1 fruit fly cellular context compared by ENCODE assay signal in the genomic region with DNA sequence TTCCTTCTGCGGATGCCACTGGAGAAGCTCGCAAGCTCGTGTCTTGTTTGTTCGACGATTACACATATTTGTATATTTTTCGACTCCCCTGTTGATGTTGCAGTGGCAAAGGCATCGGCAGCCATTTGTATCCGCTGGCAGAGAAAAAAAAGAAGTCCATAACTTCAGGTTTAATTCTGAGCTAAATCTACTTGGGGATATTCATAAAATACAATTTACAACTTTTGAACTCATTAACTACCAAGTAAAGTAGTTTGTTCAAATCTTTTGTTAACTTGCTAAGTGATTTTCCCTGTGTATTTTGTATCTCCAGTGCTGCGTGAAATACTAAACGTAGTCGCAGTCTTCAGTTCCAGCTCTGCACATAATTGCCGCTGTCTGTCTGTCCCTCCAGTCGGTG.
TF ChIP-seq lines count a peak whose summit lies in the region.

No protein-coding gene starts in this region.

TF ChIP-seq in whole organism, embryonic, 481 proteins besides CTCF, POLR2A, EP300 and RAD21 (continued from another document and continues in another):
- TF ChIP-seq esg (GFP tag; conservative IDR thresholded peaks at IDR 0.05; lab: Robert Waterston, UW) (0 out of 2 replicates have a peak, but pooled peaks have one; percentile 12), CG1832 (GFP tag; optimal IDR thresholded peaks at IDR 0.05; lab: Kevin White, UChicago) (no peak), Adf1 (GFP tag; IDR thresholded peaks at IDR 0.05; lab: Robert Waterston, UW) (no peak), Fer3 (tag; optimal IDR thresholded peaks at IDR 0.05; lab: Kevin White, UChicago) (no peak), Bdp1 (GFP tag; optimal IDR thresholded peaks at IDR 0.05; lab: Kevin White, UChicago) (no peak), CG13296 (GFP tag; optimal IDR thresholded peaks at IDR 0.05; lab: Kevin White, UChicago) (no peak), odd (GFP tag; optimal IDR thresholded peaks at IDR 0.05; lab: Kevin White, UChicago) (no peak), CG15601 (tag; optimal IDR thresholded peaks at IDR 0.05; lab: Kevin White, UChicago) (peak; percentile 52), CG9437 (GFP tag; optimal IDR thresholded peaks at IDR 0.05; lab: Kevin White, UChicago) (peak; percentile 26), pan (optimal IDR thresholded peaks at IDR 0.05; lab: Kevin White, UChicago) (no peak), pan (GFP tag; optimal IDR thresholded peaks at IDR 0.05 in 1 of 2, IDR thresholded peaks at IDR 0.05 in 1 of 2) (no peak), dpn (GFP tag; optimal IDR thresholded peaks at IDR 0.05; lab: Kevin White, UChicago) (peak in 1 of 2 experiments; percentile 23), nom (GFP tag; optimal IDR thresholded peaks at IDR 0.05; lab: Kevin White, UChicago) (peak; percentile 69), gsb (GFP tag; IDR thresholded peaks at IDR 0.05; lab: Robert Waterston, UW) (no peak), CG10366 (GFP tag; IDR thresholded peaks at IDR 0.05; lab: Robert Waterston, UW) (no peak), NC2β (GFP tag; optimal IDR thresholded peaks at IDR 0.05; lab: Kevin White, UChicago) (no peak), exex (tag; optimal IDR thresholded peaks at IDR 0.05; lab: Kevin White, UChicago) (no peak), zfh1 (GFP tag; IDR thresholded peaks at IDR 0.05; lab: Robert Waterston, UW) (no peak), gsb-n (tag; optimal IDR thresholded peaks at IDR 0.05; lab: Kevin White, UChicago) (no peak), CG5953 (GFP tag; IDR thresholded peaks at IDR 0.05; lab: Robert Waterston, UW) (no peak), CG31224 (GFP tag; IDR thresholded peaks at IDR 0.05; lab: Robert Waterston, UW) (no peak), sqz (GFP tag; optimal IDR thresholded peaks at IDR 0.05; lab: Kevin White, UChicago) (no peak), al (GFP tag; IDR thresholded peaks at IDR 0.05; lab: Robert Waterston, UW) (no peak), CG11723 (GFP tag; optimal IDR thresholded peaks at IDR 0.05; lab: Kevin White, UChicago) (no peak), HHEX (GFP tag; optimal IDR thresholded peaks at IDR 0.05; lab: Kevin White, UChicago) (no peak), CG1602 (GFP tag; optimal IDR thresholded peaks at IDR 0.05; lab: Kevin White, UChicago) (peak; percentile 8), sima (GFP tag; optimal IDR thresholded peaks at IDR 0.05; lab: Kevin White, UChicago) (no peak), CG18599 (GFP tag; optimal IDR thresholded peaks at IDR 0.05; lab: Kevin White, UChicago) (no peak), Hr51 (GFP tag; optimal IDR thresholded peaks at IDR 0.05; lab: Kevin White, UChicago) (peak in 1 of 2 experiments; percentile 19), Sry-β (GFP tag; optimal IDR thresholded peaks at IDR 0.05; lab: Kevin White, UChicago) (no peak), CG10267 (tag; optimal IDR thresholded peaks at IDR 0.05; lab: Kevin White, UChicago) (peak; percentile 28), CG9817 (tag; optimal IDR thresholded peaks at IDR 0.05; lab: Kevin White, UChicago) (no peak), HmgZ (tag; optimal IDR thresholded peaks at IDR 0.05; lab: Kevin White, UChicago) (no peak), CG1792 (GFP tag; optimal IDR thresholded peaks at IDR 0.05; lab: Kevin White, UChicago) (no peak), CG18262 (tag; optimal IDR thresholded peaks at IDR 0.05; lab: Kevin White, UChicago) (peak; percentile 15), H15 (GFP tag; IDR thresholded peaks at IDR 0.05; lab: Robert Waterston, UW) (0 out of 3 replicates have a peak, but pooled peaks have one; percentile 15), CG12391 (tag; optimal IDR thresholded peaks at IDR 0.05; lab: Kevin White, UChicago) (peak; percentile 41), slp2 (GFP tag; optimal IDR thresholded peaks at IDR 0.05; lab: Kevin White, UChicago) (no peak), CG2875 (GFP tag; optimal IDR thresholded peaks at IDR 0.05; lab: Kevin White, UChicago) (peak; percentile 4), C15 (GFP tag; IDR thresholded peaks at IDR 0.05; lab: Robert Waterston, UW) (no peak), gcm2 (GFP tag; optimal IDR thresholded peaks at IDR 0.05; lab: Kevin White, UChicago) (no peak), Dref (GFP tag; IDR thresholded peaks at IDR 0.05; lab: Robert Waterston, UW) (no peak), Xrp1 (GFP tag; IDR thresholded peaks at IDR 0.05; lab: Robert Waterston, UW) (peak; percentile 40; the same call in 1 of the 2 replicates), Dp (GFP tag; optimal IDR thresholded peaks at IDR 0.05; lab: Kevin White, UChicago) (no peak), amos (GFP tag; IDR thresholded peaks at IDR 0.05; lab: Robert Waterston, UW; ENCODE audit: partially characterized antibody) (no peak), dan (GFP tag; IDR thresholded peaks at IDR 0.05; lab: Robert Waterston, UW) (no peak), chinmo (GFP tag; IDR thresholded peaks at IDR 0.05; lab: Robert Waterston, UW; ENCODE audit: partially characterized antibody) (0 out of 4 replicates have a peak, but pooled peaks have one; percentile 22), Chrac-16 (GFP tag; optimal IDR thresholded peaks at IDR 0.05; lab: Kevin White, UChicago) (peak; percentile 55), CG4424 (GFP tag; optimal IDR thresholded peaks at IDR 0.05; lab: Kevin White, UChicago) (peak; percentile 30), CG10979 (tag; optimal IDR thresholded peaks at IDR 0.05; lab: Kevin White, UChicago) (peak; percentile 56), Ets97D (GFP tag; optimal IDR thresholded peaks at IDR 0.05; lab: Kevin White, UChicago) (no peak), CG17359 (tag; optimal IDR thresholded peaks at IDR 0.05; lab: Kevin White, UChicago) (peak; percentile 49), dysf (GFP tag; IDR thresholded peaks at IDR 0.05; lab: Robert Waterston, UW) (peak; percentile 28; the same call in 1 of the 3 replicates), CG9797 (GFP tag; optimal IDR thresholded peaks at IDR 0.05; lab: Kevin White, UChicago) (no peak), Abd-B (GFP tag; optimal IDR thresholded peaks at IDR 0.05; lab: Kevin White, UChicago) (no peak), pb (GFP tag; optimal IDR thresholded peaks at IDR 0.05; lab: Kevin White, UChicago) (no peak), abd-A (tag; optimal IDR thresholded peaks at IDR 0.05; lab: Kevin White, UChicago) (no peak), fu2 (GFP tag; optimal IDR thresholded peaks at IDR 0.05; lab: Kevin White, UChicago) (no peak), run (tag; optimal IDR thresholded peaks at IDR 0.05; lab: Kevin White, UChicago) (no peak), NC2α (GFP tag; optimal IDR thresholded peaks at IDR 0.05; lab: Kevin White, UChicago) (no peak), psq (GFP tag; optimal IDR thresholded peaks at IDR 0.05; lab: Kevin White, UChicago) (no peak), gt (GFP tag; IDR thresholded peaks at IDR 0.05; lab: Robert Waterston, UW) (no peak), ham (GFP tag; IDR thresholded peaks at IDR 0.05; lab: Robert Waterston, UW) (no peak), CG31441 (GFP tag; IDR thresholded peaks at IDR 0.05; lab: Robert Waterston, UW) (no peak), Xbp1 (GFP tag; optimal IDR thresholded peaks at IDR 0.05; lab: Kevin White, UChicago) (peak; percentile 20), nmo (GFP tag; optimal IDR thresholded peaks at IDR 0.05; lab: Kevin White, UChicago) (no peak), CG9215 (GFP tag; IDR thresholded peaks at IDR 0.05; lab: Robert Waterston, UW) (no peak), Atf-2 (GFP tag; optimal IDR thresholded peaks at IDR 0.05; lab: Kevin White, UChicago) (peak; percentile 2), CG10543 (GFP tag; optimal IDR thresholded peaks at IDR 0.05; lab: Kevin White, UChicago) (no peak), vvl (GFP tag; IDR thresholded peaks at IDR 0.05; lab: Robert Waterston, UW) (no peak), B-H2 (GFP tag; optimal IDR thresholded peaks at IDR 0.05; lab: Kevin White, UChicago) (no peak), CG15479 (GFP tag; optimal IDR thresholded peaks at IDR 0.05; lab: Kevin White, UChicago) (no peak), usp (GFP tag; optimal IDR thresholded peaks at IDR 0.05; lab: Kevin White, UChicago) (no peak), Lim3 (GFP tag; IDR thresholded peaks at IDR 0.05; lab: Robert Waterston, UW) (no peak), tin (GFP tag; optimal IDR thresholded peaks at IDR 0.05; lab: Kevin White, UChicago) (peak; percentile 7), insv (GFP tag; optimal IDR thresholded peaks at IDR 0.05; lab: Kevin White, UChicago) (no peak), danr (GFP tag; IDR thresholded peaks at IDR 0.05; lab: Robert Waterston, UW) (no peak), pfk (GFP tag; optimal IDR thresholded peaks at IDR 0.05; lab: Kevin White, UChicago) (no peak), CG3407 (GFP tag; optimal IDR thresholded peaks at IDR 0.05; lab: Kevin White, UChicago) (no peak), CG10654 (GFP tag; optimal IDR thresholded peaks at IDR 0.05; lab: Kevin White, UChicago) (no peak), ci (GFP tag; IDR thresholded peaks at IDR 0.05; lab: Robert Waterston, UW) (no peak), yki (optimal IDR thresholded peaks at IDR 0.05; lab: Kevin White, UChicago) (no peak), Med (GFP tag; lab: Kevin White, UChicago) (peak; percentile 30), slbo (GFP tag; IDR thresholded peaks at IDR 0.05; lab: Robert Waterston, UW) (no peak), Dfd (GFP tag; optimal IDR thresholded peaks at IDR 0.05; lab: Kevin White, UChicago) (no peak), CG10431 (GFP tag; optimal IDR thresholded peaks at IDR 0.05; lab: Kevin White, UChicago) (no peak), ara (GFP tag; IDR thresholded peaks at IDR 0.05; lab: Robert Waterston, UW) (no peak), CG17385 (GFP tag; optimal IDR thresholded peaks at IDR 0.05; lab: Kevin White, UChicago) (no peak), GATAe (GFP tag; conservative IDR thresholded peaks at IDR 0.05; lab: Robert Waterston, UW) (no peak), grau (tag; optimal IDR thresholded peaks at IDR 0.05; lab: Kevin White, UChicago) (peak; percentile 13), CG3995 (GFP tag; optimal IDR thresholded peaks at IDR 0.05; lab: Kevin White, UChicago) (no peak), Usf (GFP tag; optimal IDR thresholded peaks at IDR 0.05; lab: Kevin White, UChicago) (no peak), unpg (GFP tag; optimal IDR thresholded peaks at IDR 0.05; lab: Kevin White, UChicago) (peak; percentile 18), CG13123 (GFP tag; optimal IDR thresholded peaks at IDR 0.05; lab: Kevin White, UChicago) (no peak), CG4404 (GFP tag; IDR thresholded peaks at IDR 0.05; lab: Robert Waterston, UW) (no peak), Lhr (GFP tag; optimal IDR thresholded peaks at IDR 0.05; lab: Kevin White, UChicago) (no peak), CG8359 (GFP tag; optimal IDR thresholded peaks at IDR 0.05; lab: Kevin White, UChicago; ENCODE audit: borderline replicate concordance) (no peak), CG31365 (tag; optimal IDR thresholded peaks at IDR 0.05; lab: Kevin White, UChicago) (no peak), crp (GFP tag; optimal IDR thresholded peaks at IDR 0.05; lab: Kevin White, UChicago) (no peak), CG12659 (GFP tag; optimal IDR thresholded peaks at IDR 0.05; lab: Kevin White, UChicago) (no peak), Ptx1 (GFP tag; IDR thresholded peaks at IDR 0.05; lab: Robert Waterston, UW) (peak; percentile 5; the same call in 1 of the 2 replicates), NFAT (GFP tag; IDR thresholded peaks at IDR 0.05; lab: Robert Waterston, UW) (no peak), CG17829 (tag; optimal IDR thresholded peaks at IDR 0.05; lab: Kevin White, UChicago) (no peak), gem (tag; optimal IDR thresholded peaks at IDR 0.05; lab: Kevin White, UChicago) (peak; percentile 55), CG2116 (GFP tag; optimal IDR thresholded peaks at IDR 0.05; lab: Kevin White, UChicago) (no peak), Doc3 (GFP tag; IDR thresholded peaks at IDR 0.05; lab: Robert Waterston, UW; ENCODE audit: partially characterized antibody) (no peak), CG6254 (GFP tag; optimal IDR thresholded peaks at IDR 0.05; lab: Kevin White, UChicago) (peak; percentile 1), onecut (GFP tag; IDR thresholded peaks at IDR 0.05; lab: Robert Waterston, UW) (no peak), Hr39 (optimal IDR thresholded peaks at IDR 0.05; lab: Kevin White, UChicago) (no peak), nerfin-1 (tag; optimal IDR thresholded peaks at IDR 0.05; lab: Kevin White, UChicago) (no peak), CG12071 (GFP tag; optimal IDR thresholded peaks at IDR 0.05; lab: Kevin White, UChicago) (no peak), HLH3B (GFP tag; IDR thresholded peaks at IDR 0.05; lab: Robert Waterston, UW) (peak; percentile 29; the same call in 1 of the 2 replicates), CG9932 (GFP tag; IDR thresholded peaks at IDR 0.05; lab: Robert Waterston, UW) (no peak), Oli (tag; optimal IDR thresholded peaks at IDR 0.05; lab: Kevin White, UChicago) (peak; percentile 42), az2 (GFP tag; optimal IDR thresholded peaks at IDR 0.05; lab: Kevin White, UChicago) (peak; percentile 36), nerfin-2 (GFP tag; IDR thresholded peaks at IDR 0.05; lab: Robert Waterston, UW; ENCODE audit: partially characterized antibody) (no peak), Gsc (GFP tag; IDR thresholded peaks at IDR 0.05; lab: Robert Waterston, UW) (no peak), lilli (GFP tag; optimal IDR thresholded peaks at IDR 0.05; lab: Kevin White, UChicago) (no peak), CG2889 (GFP tag; IDR thresholded peaks at IDR 0.05; lab: Robert Waterston, UW) (no peak), Dek (tag; optimal IDR thresholded peaks at IDR 0.05; lab: Kevin White, UChicago) (no peak), scrt (GFP tag; optimal IDR thresholded peaks at IDR 0.05; lab: Kevin White, UChicago) (no peak), CG7928 (GFP tag; optimal IDR thresholded peaks at IDR 0.05; lab: Kevin White, UChicago) (no peak), CG4328 (GFP tag; optimal IDR thresholded peaks at IDR 0.05; lab: Kevin White, UChicago) (no peak), gro (GFP tag; optimal IDR thresholded peaks at IDR 0.05; lab: Kevin White, UChicago) (no peak), eyg (GFP tag; optimal IDR thresholded peaks at IDR 0.05; lab: Kevin White, UChicago) (no peak), jumu (GFP tag; optimal IDR thresholded peaks at IDR 0.05; lab: Kevin White, UChicago) (no peak), CG9876 (GFP tag; optimal IDR thresholded peaks at IDR 0.05; lab: Kevin White, UChicago) (no peak), ATbp (GFP tag; optimal IDR thresholded peaks at IDR 0.05; lab: Kevin White, UChicago) (peak; percentile 11), Sox102F (GFP tag; optimal IDR thresholded peaks at IDR 0.05; lab: Kevin White, UChicago) (peak; percentile 53), H2.0 (GFP tag; IDR thresholded peaks at IDR 0.05; lab: Robert Waterston, UW) (no peak), dmrt11E (tag; optimal IDR thresholded peaks at IDR 0.05; lab: Kevin White, UChicago) (peak; percentile 57), CG10209 (GFP tag; optimal IDR thresholded peaks at IDR 0.05; lab: Kevin White, UChicago) (no peak), CG6854 (GFP tag; optimal IDR thresholded peaks at IDR 0.05; lab: Kevin White, UChicago) (no peak)
